Fruit fly (Drosophila melanogaster): ENCODE measurements around the gene tsh.
A peak's percentile ranks its signal among the peaks of the same experiment; 100 is the strongest.

tsh gene

dm6 chr2L:21804105-21804504 is 24.3 kb upstream of the tsh start:
- TF ChIP-seq brk (GFP tag; optimal IDR thresholded peaks at IDR 0.05) (no peak), woc (GFP tag; optimal IDR thresholded peaks at IDR 0.05) (no peak), Dfd (GFP tag; optimal IDR thresholded peaks at IDR 0.05) (peak; percentile 70)

dm6 chr2L:21806359-21806758 is 22.0 kb upstream of the tsh start:
- TF ChIP-seq Dif (GFP tag; optimal IDR thresholded peaks at IDR 0.05; ENCODE audit: partially characterized antibody) (no peak), Rel (GFP tag; optimal IDR thresholded peaks at IDR 0.05) (no peak), Rel (tag; optimal IDR thresholded peaks at IDR 0.05) (no peak), GATAd (GFP tag; optimal IDR thresholded peaks at IDR 0.05) (no peak), woc (GFP tag; optimal IDR thresholded peaks at IDR 0.05) (no peak), psq (GFP tag; optimal IDR thresholded peaks at IDR 0.05) (no peak), sv (GFP tag; optimal IDR thresholded peaks at IDR 0.05) (no peak), tai (GFP tag; optimal IDR thresholded peaks at IDR 0.05) (no peak), Jra (GFP tag; optimal IDR thresholded peaks at IDR 0.05) (no peak), usp (GFP tag; optimal IDR thresholded peaks at IDR 0.05) (no peak), Hnf4 (GFP tag; optimal IDR thresholded peaks at IDR 0.05) (no peak), Sp1 (GFP tag; optimal IDR thresholded peaks at IDR 0.05) (no peak)

- TF ChIP-seq psq (GFP tag; optimal IDR thresholded peaks at IDR 0.05) (no peak), h (GFP tag; optimal IDR thresholded peaks at IDR 0.05) (no peak), brk (GFP tag; optimal IDR thresholded peaks at IDR 0.05) (no peak), woc (GFP tag; optimal IDR thresholded peaks at IDR 0.05) (no peak), Dfd (GFP tag; optimal IDR thresholded peaks at IDR 0.05) (no peak), OdsH (GFP tag; optimal IDR thresholded peaks at IDR 0.05) (no peak), fru (GFP tag; optimal IDR thresholded peaks at IDR 0.05) (no peak), dsf (GFP tag; optimal IDR thresholded peaks at IDR 0.05; ENCODE audit: borderline replicate concordance) (no peak)
Observed at dm6 chr2L:21806875-21807274, 21.5 kb upstream of the tsh start.

dm6 chr2L:21810098-21810497 is 18.3 kb upstream of the tsh start:
- TF ChIP-seq foxo (GFP tag; optimal IDR thresholded peaks at IDR 0.05) (no peak), Dif (GFP tag; optimal IDR thresholded peaks at IDR 0.05; ENCODE audit: partially characterized antibody) (no peak), pan (optimal IDR thresholded peaks at IDR 0.05) (no peak), CG32264 (GFP tag; optimal IDR thresholded peaks at IDR 0.05) (no peak), usp (GFP tag; optimal IDR thresholded peaks at IDR 0.05) (no peak), CG9705 (GFP tag; optimal IDR thresholded peaks at IDR 0.05) (no peak), tai (GFP tag; optimal IDR thresholded peaks at IDR 0.05) (no peak), Hnf4 (GFP tag; optimal IDR thresholded peaks at IDR 0.05) (no peak), N (GFP tag; optimal IDR thresholded peaks at IDR 0.05) (no peak), fru (GFP tag; optimal IDR thresholded peaks at IDR 0.05) (no peak), lola (GFP tag; optimal IDR thresholded peaks at IDR 0.05) (no peak), Mio (GFP tag; optimal IDR thresholded peaks at IDR 0.05) (no peak), CrebA (GFP tag; optimal IDR thresholded peaks at IDR 0.05; ENCODE audit: borderline replicate concordance) (no peak)

dm6 chr2L:21819386-21819785 is 9.0 kb upstream of the tsh start:
- TF ChIP-seq OdsH (GFP tag; optimal IDR thresholded peaks at IDR 0.05) (no peak), brk (GFP tag; optimal IDR thresholded peaks at IDR 0.05) (no peak), Hr78 (GFP tag; optimal IDR thresholded peaks at IDR 0.05) (no peak), br (GFP tag; optimal IDR thresholded peaks at IDR 0.05) (no peak), sage (GFP tag; optimal IDR thresholded peaks at IDR 0.05) (no peak), Rel (GFP tag; optimal IDR thresholded peaks at IDR 0.05) (no peak), Rel (tag; optimal IDR thresholded peaks at IDR 0.05) (no peak), dmrt93B (GFP tag; optimal IDR thresholded peaks at IDR 0.05) (no peak), Vsx2 (GFP tag; optimal IDR thresholded peaks at IDR 0.05; ENCODE audit: partially characterized antibody) (no peak), jim (GFP tag; optimal IDR thresholded peaks at IDR 0.05) (no peak), N (GFP tag; optimal IDR thresholded peaks at IDR 0.05) (no peak), tai (GFP tag; optimal IDR thresholded peaks at IDR 0.05) (no peak), Jra (GFP tag; optimal IDR thresholded peaks at IDR 0.05) (no peak), h (GFP tag; optimal IDR thresholded peaks at IDR 0.05) (no peak)

dm6 chr2L:21828791-21829184 is 395 bp downstream of the tsh start:
- TF ChIP-seq psq (GFP tag; optimal IDR thresholded peaks at IDR 0.05) (no peak), jim (GFP tag; optimal IDR thresholded peaks at IDR 0.05) (no peak), sage (GFP tag; optimal IDR thresholded peaks at IDR 0.05) (no peak), CrebA (GFP tag; optimal IDR thresholded peaks at IDR 0.05; ENCODE audit: borderline replicate concordance) (no peak), tai (GFP tag; optimal IDR thresholded peaks at IDR 0.05) (no peak), GATAd (GFP tag; optimal IDR thresholded peaks at IDR 0.05) (no peak), usp (GFP tag; optimal IDR thresholded peaks at IDR 0.05) (no peak), lola (GFP tag; optimal IDR thresholded peaks at IDR 0.05) (no peak), dl (GFP tag; optimal IDR thresholded peaks at IDR 0.05; ENCODE audit: insufficient read depth in 1 of 2, partially characterized antibody in 2 of 2) (no peak), br (GFP tag; optimal IDR thresholded peaks at IDR 0.05) (no peak), Mio (GFP tag; optimal IDR thresholded peaks at IDR 0.05) (no peak), Hr83 (GFP tag; optimal IDR thresholded peaks at IDR 0.05; ENCODE audit: poor library complexity, severe bottlenecking) (no peak), HLH106 (tag; optimal IDR thresholded peaks at IDR 0.05) (no peak), Vsx2 (GFP tag; optimal IDR thresholded peaks at IDR 0.05; ENCODE audit: partially characterized antibody) (no peak)

Data from whole organism, wandering third instar larva.